Fruit fly (Drosophila melanogaster) whole organism, pupa: Measurements from ENCODE around the gene Plap.

ENCODE experiments used
- CG10348 ChIP-seq: fragments of 200-800 bp; sonication (Bioruptor generic); IDR thresholded peaks from 2 replicates; pipeline ENCODE4 v1.3.6; 2022; ENCODE audit warnings: missing biosample characterization, missing genetic modification characterization
- CG12605 ChIP-seq: fragments of 200-800 bp; sonication (Bioruptor generic); IDR thresholded peaks from 2 replicates; pipeline ENCODE4 v1.3.6; 2022; ENCODE audit warnings: missing biosample characterization, missing genetic modification characterization
- CG13204 ChIP-seq: fragments of 200-800 bp; sonication (Bioruptor generic); optimal IDR thresholded peaks from 2 replicates; lab custom pipeline; 2018; ENCODE audit warnings: missing biosample characterization, mild to moderate bottlenecking, missing genetic modification characterization, moderate library complexity
- CG14655 ChIP-seq: fragments of 200-800 bp; sonication (Bioruptor generic); optimal IDR thresholded peaks from 3 replicates; lab custom pipeline; 2017; ENCODE audit warnings: mild to moderate bottlenecking, missing biosample characterization, missing genetic modification reagents, missing genetic modification characterization
- CG15710 ChIP-seq: fragments of 200-800 bp; sonication (Bioruptor generic); optimal IDR thresholded peaks from 2 replicates; lab custom pipeline; 2018; ENCODE audit warnings: missing biosample characterization, mild to moderate bottlenecking, missing genetic modification characterization, moderate library complexity
- CG17806 ChIP-seq: fragments of 200-800 bp; sonication (Bioruptor generic); optimal IDR thresholded peaks from 2 replicates; lab custom pipeline; 2018; ENCODE audit warnings: missing biosample characterization, mild to moderate bottlenecking, missing genetic modification characterization, moderate library complexity
- CG32121 ChIP-seq: fragments of 200-800 bp; sonication (Bioruptor generic); IDR thresholded peaks from 2 replicates; pipeline ENCODE4 v1.3.6; 2022; ENCODE audit warnings: missing biosample characterization, missing genetic modification characterization
- CG34367 ChIP-seq: fragments of 200-800 bp; sonication (Bioruptor generic); optimal IDR thresholded peaks from 2 replicates; lab custom pipeline; 2018; ENCODE audit warnings: missing biosample characterization, mild to moderate bottlenecking, missing genetic modification characterization
- CG4496 ChIP-seq: fragments of 200-800 bp; sonication (Bioruptor generic); IDR thresholded peaks from 3 replicates; pipeline ENCODE4 v1.3.6; 2022; ENCODE audit warnings: missing biosample characterization, missing genetic modification characterization
- CG8159 ChIP-seq: fragments of 200-800 bp; sonication (Bioruptor generic); optimal IDR thresholded peaks from 3 replicates; lab custom pipeline; 2018; ENCODE audit warnings: missing biosample characterization, mild to moderate bottlenecking, missing genetic modification characterization, moderate library complexity
- CG8301 ChIP-seq: fragments of 200-800 bp; sonication (Bioruptor generic); optimal IDR thresholded peaks from 2 replicates; lab custom pipeline; 2018; ENCODE audit warnings: missing biosample characterization, mild to moderate bottlenecking, missing genetic modification characterization
- CG9948 ChIP-seq: fragments of 200-800 bp; sonication (Bioruptor generic); optimal IDR thresholded peaks from 2 replicates; lab custom pipeline; 2018; ENCODE audit warnings: missing biosample characterization, mild to moderate bottlenecking, missing genetic modification characterization, moderate library complexity
- D1 ChIP-seq: fragments of 200-800 bp; sonication (Bioruptor generic); optimal IDR thresholded peaks from 2 replicates; lab custom pipeline; 2018; ENCODE audit warnings: missing biosample characterization, mild to moderate bottlenecking, missing genetic modification characterization, moderate library complexity
- EcR ChIP-seq: fragments of 200-800 bp; sonication (Bioruptor generic); optimal IDR thresholded peaks from 3 replicates; lab custom pipeline; 2019; ENCODE audit warnings: missing biosample characterization, missing genetic modification characterization, mild to moderate bottlenecking, moderate library complexity, missing genetic modification reagents
- Ets98B ChIP-seq: fragments of 200-800 bp; sonication (Bioruptor generic); IDR thresholded peaks from 2 replicates; pipeline ENCODE4 v1.3.6; 2022; ENCODE audit warnings: missing biosample characterization, missing genetic modification characterization
- Pif1A ChIP-seq: fragments of 200-800 bp; sonication (Bioruptor generic); optimal IDR thresholded peaks from 3 replicates; lab custom pipeline; 2016; ENCODE audit warnings: missing biosample characterization, missing genetic modification characterization
- Pif1B ChIP-seq: fragments of 200-800 bp; sonication (Bioruptor generic); optimal IDR thresholded peaks from 3 replicates; lab custom pipeline; 2016; ENCODE audit warnings: missing biosample characterization, missing genetic modification characterization
- Snoo ChIP-seq: fragments of 200-800 bp; sonication (Bioruptor generic); optimal IDR thresholded peaks from 3 replicates; lab custom pipeline; 2017; ENCODE audit warnings: missing biosample characterization, mild to moderate bottlenecking, missing genetic modification characterization, inconsistent platforms
- fd96Ca ChIP-seq: fragments of 200-800 bp; sonication (Bioruptor generic); IDR thresholded peaks from 3 replicates; pipeline ENCODE4 v1.3.6; 2022; ENCODE audit warnings: missing biosample characterization, missing genetic modification characterization
- gl ChIP-seq: fragments of 200-800 bp; sonication (Bioruptor generic); optimal IDR thresholded peaks from 2 replicates; lab custom pipeline; 2018; ENCODE audit warnings: missing biosample characterization, mild to moderate bottlenecking, missing genetic modification characterization
- rn ChIP-seq: fragments of 200-800 bp; sonication (Bioruptor generic); IDR thresholded peaks from 2 replicates; pipeline ENCODE4 v1.3.6; 2022; ENCODE audit warnings: missing biosample characterization, missing genetic modification characterization

Plap gene

dm6 chr2L:1118149-1118548, 52.0 kb downstream of the Plap start:
- TF ChIP-seq CG8301 (tag; lab: Kevin White, UChicago), result no peak
- TF ChIP-seq CG15710 (tag; lab: Kevin White, UChicago), result no peak
- TF ChIP-seq CG4496 (GFP tag; lab: Robert Waterston, UW), result no peak
- no peak for TF ChIP-seq CG34367 (tag; lab: Kevin White, UChicago)
- TF ChIP-seq CG32121 (GFP tag; lab: Robert Waterston, UW), result peak; percentile 44; the same call in 1 of the 2 replicates
- no peak for TF ChIP-seq CG9948 (tag; lab: Kevin White, UChicago)
- TF ChIP-seq CG10348 (GFP tag; lab: Robert Waterston, UW), result no peak
- TF ChIP-seq Pif1B (GFP tag; lab: Kevin White, UChicago), result no peak
- no peak for TF ChIP-seq EcR (GFP tag; lab: Kevin White, UChicago)
- no peak for TF ChIP-seq Pif1A (GFP tag; lab: Kevin White, UChicago)
- TF ChIP-seq Snoo (tag; lab: Kevin White, UChicago), result no peak
- TF ChIP-seq D1, result no peak
- no peak for TF ChIP-seq Ets98B (GFP tag; lab: Robert Waterston, UW)
- TF ChIP-seq CG8159 (tag; lab: Kevin White, UChicago), result no peak
- TF ChIP-seq CG13204 (GFP tag; lab: Kevin White, UChicago), result no peak
- no peak for TF ChIP-seq CG17806 (tag; lab: Kevin White, UChicago)
- TF ChIP-seq fd96Ca, result no peak
- peak; percentile 57 for TF ChIP-seq CG14655 (GFP tag; lab: Kevin White, UChicago)
- no peak for TF ChIP-seq rn (GFP tag; lab: Robert Waterston, UW)
- TF ChIP-seq CG12605 (GFP tag; lab: Robert Waterston, UW), result 0 out of 2 replicates have a peak, but pooled peaks have one; percentile 11
- TF ChIP-seq gl (tag; lab: Kevin White, UChicago), result no peak
- TF ChIP-seq, all 21 proteins: peak for 3
